Worm (Caenorhabditis elegans) whole organism, late embryonic: Measurements from ENCODE around the gene mdt-21.
"Not testable (repeated sequence)": the region's sequence is repeated elsewhere in the genome, so short reads cannot be mapped to it uniquely, and the experiment has no call there.

ENCODE experiments used
- C08G9.2 ChIP-seq: sonication (generic microtip); optimal IDR thresholded peaks from 2 replicates; lab custom pipeline; 2016; ENCODE audit warnings: mild to moderate bottlenecking, missing genetic modification characterization, moderate library complexity, missing compliant biosample characterization
- C38D4.7 ChIP-seq: fragments of 200-800 bp; sonication (Bioruptor generic); optimal IDR thresholded peaks from 2 replicates; lab custom pipeline; 2018; ENCODE audit warnings: mild to moderate bottlenecking, missing genetic modification characterization, moderate library complexity, missing compliant biosample characterization
- F13H6.1 ChIP-seq: sonication (generic microtip); optimal IDR thresholded peaks from 2 replicates; lab custom pipeline; 2016; ENCODE audit warnings: missing genetic modification characterization, missing compliant biosample characterization
- K02D7.2 ChIP-seq: sonication (generic microtip); optimal IDR thresholded peaks from 2 replicates; lab custom pipeline; 2017; ENCODE audit warnings: mild to moderate bottlenecking, missing genetic modification characterization, missing compliant biosample characterization
- K09A11.1 ChIP-seq: sonication (generic microtip); optimal IDR thresholded peaks from 2 replicates; lab custom pipeline; 2017; ENCODE audit warnings: antibody characterized with exemption, mild to moderate bottlenecking, missing genetic modification characterization, missing compliant biosample characterization; ENCODE audit not compliant: insufficient read depth
- ceh-14 ChIP-seq: sonication (generic microtip); optimal IDR thresholded peaks from 2 replicates; lab custom pipeline; 2016; ENCODE audit warnings: missing genotype, missing genetic modification characterization, missing compliant biosample characterization
- ceh-18 ChIP-seq: sonication (generic microtip); optimal IDR thresholded peaks from 2 replicates; lab custom pipeline; 2016; ENCODE audit warnings: missing genetic modification characterization, missing compliant biosample characterization
- ceh-19 ChIP-seq: fragments of 200-800 bp; sonication (Bioruptor generic); optimal IDR thresholded peaks from 2 replicates; lab custom pipeline; 2018; ENCODE audit warnings: mild to moderate bottlenecking, missing genetic modification characterization, missing compliant biosample characterization
- ceh-2 ChIP-seq: sonication (generic microtip); optimal IDR thresholded peaks from 2 replicates; lab custom pipeline; 2016; ENCODE audit warnings: missing genotype, missing genetic modification characterization, missing compliant biosample characterization
- ceh-22 ChIP-seq: sonication (generic microtip); optimal IDR thresholded peaks from 2 replicates; lab custom pipeline; 2017; ENCODE audit warnings: missing biosample characterization, missing genetic modification characterization
- ceh-45 ChIP-seq: fragments of 200-800 bp; sonication (Bioruptor generic); IDR thresholded peaks from 2 replicates; pipeline ENCODE4 v1.3.6; 2022; ENCODE audit warnings: missing genetic modification reagents, missing genetic modification characterization, missing compliant biosample characterization
- ceh-48 ChIP-seq: sonication (generic microtip); optimal IDR thresholded peaks from 2 replicates; lab custom pipeline; 2016; ENCODE audit warnings: missing genetic modification characterization, inconsistent platforms, missing compliant biosample characterization
- che-1 ChIP-seq: sonication (generic microtip); optimal IDR thresholded peaks from 2 replicates; lab custom pipeline; 2016; ENCODE audit warnings: mild to moderate bottlenecking, missing genetic modification characterization, missing compliant biosample characterization
- dmd-4 ChIP-seq: sonication (generic microtip); optimal IDR thresholded peaks from 2 replicates; lab custom pipeline; 2016; ENCODE audit warnings: borderline replicate concordance, missing genetic modification characterization, missing compliant biosample characterization
- ets-4 ChIP-seq: sonication (generic microtip); optimal IDR thresholded peaks from 2 replicates; lab custom pipeline; 2016; ENCODE audit warnings: missing genetic modification characterization, missing compliant biosample characterization
- eyg-1 ChIP-seq: sonication (generic microtip); optimal IDR thresholded peaks from 2 replicates; lab custom pipeline; 2016; ENCODE audit warnings: missing genotype, missing genetic modification characterization, missing compliant biosample characterization
- fax-1 ChIP-seq: sonication (generic microtip); optimal IDR thresholded peaks from 2 replicates; lab custom pipeline; 2016; ENCODE audit warnings: missing genotype, missing genetic modification characterization, missing compliant biosample characterization
- hlh-15 ChIP-seq: sonication (generic microtip); optimal IDR thresholded peaks from 2 replicates; lab custom pipeline; 2016; ENCODE audit warnings: missing genetic modification characterization, missing compliant biosample characterization
- hlh-6 ChIP-seq: sonication (generic microtip); optimal IDR thresholded peaks from 2 replicates; lab custom pipeline; 2016; ENCODE audit warnings: missing genotype, missing genetic modification characterization, missing compliant biosample characterization
- hlh-8 ChIP-seq: sonication (generic microtip); optimal IDR thresholded peaks from 2 replicates; lab custom pipeline; 2016; ENCODE audit warnings: missing genotype, missing genetic modification characterization, missing compliant biosample characterization
- lin-11 ChIP-seq: fragments of 200-800 bp; sonication (Bioruptor generic); optimal IDR thresholded peaks from 2 replicates; lab custom pipeline; 2018; ENCODE audit warnings: mild to moderate bottlenecking, missing genetic modification characterization, missing compliant biosample characterization
- mec-3 ChIP-seq: sonication (generic microtip); optimal IDR thresholded peaks from 2 replicates; lab custom pipeline; 2016; ENCODE audit warnings: borderline replicate concordance, missing genetic modification characterization, missing compliant biosample characterization
- nfya-1 ChIP-seq: sonication (generic microtip); optimal IDR thresholded peaks from 2 replicates; lab custom pipeline; 2017; ENCODE audit warnings: missing genetic modification characterization, mild to moderate bottlenecking, missing compliant biosample characterization, antibody characterized with exemption, moderate library complexity
- npax-4 ChIP-seq: sonication (generic microtip); optimal IDR thresholded peaks from 2 replicates; lab custom pipeline; 2016; ENCODE audit warnings: missing genetic modification characterization, missing compliant biosample characterization
- odd-2 ChIP-seq: sonication (generic microtip); optimal IDR thresholded peaks from 2 replicates; lab custom pipeline; 2017; ENCODE audit warnings: antibody characterized with exemption, mild to moderate bottlenecking, missing genetic modification characterization, missing compliant biosample characterization
- pax-1 ChIP-seq: fragments of 150-350 bp; optimal IDR thresholded peaks from 2 replicates; lab custom pipeline; 2014; ENCODE audit warnings: missing biosample characterization, missing genetic modification characterization
- pha-2 ChIP-seq: sonication (generic microtip); optimal IDR thresholded peaks from 2 replicates; lab custom pipeline; 2017; ENCODE audit warnings: mild to moderate bottlenecking, missing genetic modification characterization, missing compliant biosample characterization
- pqm-1 ChIP-seq: sonication (generic microtip); optimal IDR thresholded peaks from 2 replicates; lab custom pipeline; 2016; ENCODE audit warnings: missing genetic modification characterization, missing compliant biosample characterization
- sox-2 ChIP-seq: fragments of 200-800 bp; sonication (Bioruptor generic); IDR thresholded peaks from 2 replicates; pipeline ENCODE4 v1.3.6; 2022; ENCODE audit warnings: missing genetic modification reagents, missing genetic modification characterization, missing compliant biosample characterization
- sox-4 ChIP-seq: sonication (generic microtip); optimal IDR thresholded peaks from 2 replicates; lab custom pipeline; 2017; ENCODE audit warnings: mild to moderate bottlenecking, missing genetic modification characterization, inconsistent platforms, missing compliant biosample characterization
- syd-9 ChIP-seq: sonication (generic microtip); optimal IDR thresholded peaks from 2 replicates; lab custom pipeline; 2016; ENCODE audit warnings: mild to moderate bottlenecking, missing genetic modification characterization, moderate library complexity, missing compliant biosample characterization
- tbx-2 ChIP-seq: sonication (generic microtip); optimal IDR thresholded peaks from 2 replicates; lab custom pipeline; 2016; ENCODE audit warnings: missing genetic modification characterization, missing compliant biosample characterization
- tbx-7 ChIP-seq: sonication (generic microtip); optimal IDR thresholded peaks from 2 replicates; lab custom pipeline; 2016; ENCODE audit warnings: missing genotype, missing genetic modification characterization, missing compliant biosample characterization
- unc-3 ChIP-seq, 2 experiments: fragments of 200-800 bp in 1 of 2; sonication (Bioruptor generic) in 1 of 2; sonication (generic microtip) in 1 of 2; conservative IDR thresholded peaks in 1 of 2; optimal IDR thresholded peaks in 1 of 2; 2 replicates each; pipeline versions ENCODE4 v1.3.6 to Lab custom; 2016 to 2022; ENCODE audit warnings: missing compliant biosample characterization in 2 of 2, missing genetic modification characterization in 2 of 2, missing genetic modification reagents in 1 of 2
- unc-86 ChIP-seq: sonication (generic microtip); optimal IDR thresholded peaks from 2 replicates; lab custom pipeline; 2016; ENCODE audit warnings: missing genetic modification characterization, missing compliant biosample characterization

The mdt-21 gene

DNA sequence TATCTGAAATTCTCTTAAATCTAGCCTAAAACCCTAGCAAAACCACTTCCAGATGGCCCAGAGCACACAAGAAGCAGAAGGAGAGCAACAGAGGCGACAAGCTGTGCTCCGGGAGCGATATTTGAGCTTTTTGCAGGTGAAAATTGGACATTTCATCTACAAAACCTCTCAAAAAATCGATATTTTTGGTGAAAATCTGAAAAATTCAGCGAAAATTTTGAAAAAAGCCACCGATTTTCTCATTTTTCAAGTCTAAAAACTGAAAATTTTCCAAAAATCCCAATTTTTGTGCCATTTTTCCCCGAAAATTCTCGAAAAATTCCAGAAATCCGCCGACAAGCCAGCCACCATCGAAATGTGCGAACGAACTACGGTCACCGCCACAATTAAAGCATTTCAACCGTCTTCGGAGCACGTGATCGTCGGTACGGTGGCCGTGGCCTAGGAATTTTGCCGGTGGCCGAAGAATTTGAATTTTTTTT, 2.8 kb downstream of the mdt-21 start, which contains the start of gene C24H11.5:
C24H11.5 (plus strand) TSS at position 51 of the 482 bp plus-strand sequence.
- TF ChIP-seq tbx-2 (tag; lab: Kevin White, UChicago) (no peak), tbx-7 (no peak), C08G9.2 (tag; lab: Kevin White, UChicago) (no peak), che-1 (tag; lab: Kevin White, UChicago) (no peak), odd-2 (no peak), ceh-2 (no peak), npax-4 (tag; lab: Kevin White, UChicago) (no peak), ceh-22 (tag; lab: Kevin White, UChicago) (no peak), hlh-6 (tag; lab: Kevin White, UChicago) (no peak), lin-11 (tag; lab: Kevin White, UChicago) (no peak), K09A11.1 (tag; lab: Kevin White, UChicago) (no peak), hlh-8 (tag; lab: Kevin White, UChicago) (no peak), C38D4.7 (GFP tag; lab: Kevin White, UChicago) (no peak), hlh-15 (tag; lab: Kevin White, UChicago) (no peak), pha-2 (tag; lab: Kevin White, UChicago) (no peak), pqm-1 (tag; lab: Kevin White, UChicago) (no peak), dmd-4 (tag; lab: Kevin White, UChicago) (no peak)

DNA sequence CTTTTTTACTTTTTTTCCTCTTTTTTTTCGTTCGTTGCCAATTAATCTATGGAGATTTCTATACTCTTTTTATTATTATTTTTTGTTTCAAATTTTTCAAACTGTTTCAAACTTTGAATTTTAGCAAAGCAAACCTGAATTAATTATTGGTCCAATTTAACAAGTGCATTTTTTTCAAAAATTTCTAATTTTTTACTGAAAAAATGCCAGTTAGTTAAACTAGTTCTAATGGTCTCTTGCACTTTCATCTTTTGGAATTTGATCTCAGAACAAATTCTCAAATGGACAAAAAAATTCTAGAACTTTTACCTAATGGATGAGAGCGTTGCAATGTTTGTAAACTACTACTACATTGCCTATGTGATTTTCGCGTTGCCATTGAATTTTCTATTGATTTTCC, 4.4 kb downstream of the mdt-21 start, which contains the start of gene srd-74:
srd-74 (plus strand) TSS at position 301 of the 400 bp plus-strand sequence.
- no peak for TF ChIP-seq syd-9 (tag; lab: Kevin White, UChicago)
- no peak for TF ChIP-seq ceh-22 (tag; lab: Kevin White, UChicago)
- TF ChIP-seq tbx-7: no peak

DNA sequence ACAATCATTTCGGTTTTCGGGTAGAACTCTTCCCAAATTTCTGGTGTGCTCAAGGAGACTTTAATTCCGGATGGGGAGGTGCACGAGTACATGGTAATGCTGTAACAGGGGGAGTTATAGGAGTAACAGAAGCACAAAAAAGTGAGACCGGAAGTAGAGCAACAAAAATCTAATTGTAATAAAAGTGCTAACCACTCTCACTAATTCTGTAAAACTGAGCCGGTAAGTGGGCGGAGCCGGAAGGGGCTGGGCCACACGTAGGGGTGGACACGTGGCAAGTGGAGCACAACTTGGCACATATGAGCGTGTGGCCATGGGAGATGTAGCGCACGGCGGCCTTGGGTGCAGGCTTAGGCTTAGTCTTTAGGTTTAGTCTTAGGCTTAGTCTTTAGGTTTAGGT, 8.5 kb downstream of the mdt-21 start, which contains the start of gene tbx-38:
tbx-38 (minus strand) TSS at position 101 of the 400 bp plus-strand sequence.
- no peak for TF ChIP-seq unc-3 (GFP tag; conservative IDR thresholded peaks at IDR 0.05; lab: Robert Waterston, UW)
- TF ChIP-seq unc-3 (tag; optimal IDR thresholded peaks at IDR 0.05; lab: Kevin White, UChicago): no peak
- no peak for TF ChIP-seq unc-86 (tag; lab: Kevin White, UChicago)
- TF ChIP-seq ceh-22 (tag; lab: Kevin White, UChicago): no peak
- no peak for TF ChIP-seq odd-2
- TF ChIP-seq eyg-1: no peak
- no peak for TF ChIP-seq hlh-15 (tag; lab: Kevin White, UChicago)

DNA sequence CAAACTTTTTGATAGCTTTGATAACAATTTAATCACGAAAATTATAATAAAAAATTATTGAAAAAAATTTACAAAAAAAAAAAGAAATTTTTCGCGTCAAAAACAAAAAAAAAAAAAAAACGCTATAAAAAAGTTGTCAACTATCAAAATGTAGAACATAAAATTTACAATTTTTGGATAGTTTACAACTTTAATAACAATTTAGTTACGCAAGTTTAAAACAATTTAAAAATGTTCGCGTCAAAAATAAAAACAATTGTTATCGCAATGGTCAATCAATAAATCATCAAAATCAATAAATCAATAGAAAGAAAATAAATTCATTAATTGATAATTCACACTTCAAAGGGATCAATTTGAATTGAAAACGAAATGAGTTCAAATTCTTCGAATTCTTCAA, 10.0 kb downstream of the mdt-21 start, which contains the start of gene C24H11.1:
C24H11.1 (plus strand) TSS at position 301 of the 400 bp plus-strand sequence.
- not testable (repeated sequence) for TF ChIP-seq mec-3, F13H6.1, ceh-18 (tag; lab: Kevin White, UChicago)

DNA sequence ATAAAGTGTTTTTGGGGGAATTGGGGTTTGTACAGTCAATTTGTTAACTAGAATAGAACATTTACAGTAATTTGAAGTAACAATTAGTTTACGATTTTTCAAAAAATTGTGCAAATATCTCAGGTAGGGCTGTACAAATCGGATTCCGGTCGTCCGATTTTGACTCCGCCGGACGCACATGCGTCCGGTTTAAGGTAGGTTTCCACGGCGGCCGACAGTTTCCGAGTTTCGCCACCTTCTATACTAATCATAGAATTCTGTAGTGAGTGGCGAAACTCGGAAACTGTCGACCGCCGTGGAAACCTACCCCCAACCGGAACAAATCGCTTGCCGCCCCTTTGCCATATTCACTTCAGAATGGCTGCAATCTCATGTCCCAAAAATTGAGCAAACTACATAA, 12.1 kb downstream of the mdt-21 start:
- TF ChIP-seq pax-1 (tag; lab: Kevin White, UChicago) (no peak), hlh-6 (tag; lab: Kevin White, UChicago) (no peak), sox-2 (no peak), nfya-1 (tag; lab: Kevin White, UChicago) (no peak)
- TF ChIP-seq, all 69 proteins: peak for 0

DNA sequence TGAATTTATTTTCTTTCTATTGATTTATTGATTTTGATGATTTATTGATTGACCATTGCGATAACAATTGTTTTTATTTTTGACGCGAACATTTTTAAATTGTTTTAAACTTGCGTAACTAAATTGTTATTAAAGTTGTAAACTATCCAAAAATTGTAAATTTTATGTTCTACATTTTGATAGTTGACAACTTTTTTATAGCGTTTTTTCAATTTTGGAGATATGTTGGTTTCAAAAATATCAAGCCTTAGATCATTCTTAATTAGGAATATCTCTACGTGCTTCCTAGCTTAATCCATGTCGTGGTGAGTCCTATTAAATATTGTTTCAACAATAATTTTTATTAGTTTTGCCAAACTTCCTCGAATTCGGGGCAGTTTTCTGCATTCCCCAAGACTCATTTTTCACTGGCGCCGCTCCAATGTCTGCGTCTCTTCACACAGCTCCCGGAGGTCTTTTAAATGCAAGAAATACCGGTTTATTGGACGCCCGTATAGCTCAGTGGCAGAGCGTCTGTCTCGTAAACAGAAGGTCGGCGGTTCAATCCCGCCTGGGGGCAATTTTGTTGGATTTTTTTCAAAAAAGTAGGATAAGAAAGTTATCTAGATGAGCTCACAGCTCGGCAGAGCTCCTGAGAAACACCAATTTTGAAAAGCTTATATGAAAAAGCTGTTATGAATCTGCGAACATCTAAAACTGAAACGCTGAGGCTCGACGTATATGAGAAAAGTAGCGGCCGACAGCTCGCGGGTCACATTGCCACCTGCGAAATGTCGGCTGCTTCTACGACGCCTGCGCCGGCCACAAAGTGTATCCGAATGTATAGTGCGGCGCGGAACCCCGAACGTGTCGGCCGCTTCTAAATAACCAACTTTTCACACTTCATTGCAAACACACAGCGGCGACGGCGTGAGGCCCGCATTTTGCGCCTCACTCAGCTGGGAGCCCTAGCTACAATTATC, 15.2 kb downstream of the mdt-21 start, which contains the start of gene C24H11.2:
C24H11.2 (minus strand) TSS at position 51 of the 962 bp plus-strand sequence.
- TF ChIP-seq unc-86 (tag; lab: Kevin White, UChicago) (peak; percentile 10), dmd-4 (tag; lab: Kevin White, UChicago) (peak; percentile 33), hlh-15 (tag; lab: Kevin White, UChicago) (peak; percentile 30), ceh-18 (tag; lab: Kevin White, UChicago) (peak; percentile 35), K02D7.2 (tag; lab: Kevin White, UChicago) (peak; percentile 73), ets-4 (peak; percentile 3), unc-3 (tag; optimal IDR thresholded peaks at IDR 0.05; lab: Kevin White, UChicago) (peak; percentile 11), ceh-14 (tag; lab: Kevin White, UChicago) (peak; percentile 70), pha-2 (tag; lab: Kevin White, UChicago) (peak; percentile 44), fax-1 (peak; percentile 39), ceh-48 (peak; percentile 38), ceh-19 (GFP tag; lab: Kevin White, UChicago) (peak; percentile 63), che-1 (tag; lab: Kevin White, UChicago) (peak; percentile 48), sox-4 (tag; lab: Kevin White, UChicago) (peak; percentile 69), nfya-1 (tag; lab: Kevin White, UChicago) (peak; percentile 6), ceh-45 (GFP tag; lab: Robert Waterston, UW) (0 out of 2 replicates have a peak, but pooled peaks have one; percentile 10), lin-11 (tag; lab: Kevin White, UChicago) (peak; percentile 20)
- TF ChIP-seq unc-3 (GFP tag; conservative IDR thresholded peaks at IDR 0.05; lab: Robert Waterston, UW): not testable (repeated sequence)
